Fruit fly (Drosophila melanogaster): ENCODE data around the gene CG6136.

dm6 chr3R:15350993-15351426, 21.0 kb downstream of the CG6136 start, which contains the start of the genes Trs33 and Tmtc4:
- TF ChIP-seq Sin3A (optimal IDR thresholded peaks at IDR 0.05) = no peak
- TF ChIP-seq Myc (optimal IDR thresholded peaks at IDR 0.05) = no peak
- no peak for TF ChIP-seq h (optimal IDR thresholded peaks at IDR 0.05)

All from Kc167 (cell line).